Worm (Caenorhabditis elegans): ENCODE data around the gene mttu-1.

DNA sequence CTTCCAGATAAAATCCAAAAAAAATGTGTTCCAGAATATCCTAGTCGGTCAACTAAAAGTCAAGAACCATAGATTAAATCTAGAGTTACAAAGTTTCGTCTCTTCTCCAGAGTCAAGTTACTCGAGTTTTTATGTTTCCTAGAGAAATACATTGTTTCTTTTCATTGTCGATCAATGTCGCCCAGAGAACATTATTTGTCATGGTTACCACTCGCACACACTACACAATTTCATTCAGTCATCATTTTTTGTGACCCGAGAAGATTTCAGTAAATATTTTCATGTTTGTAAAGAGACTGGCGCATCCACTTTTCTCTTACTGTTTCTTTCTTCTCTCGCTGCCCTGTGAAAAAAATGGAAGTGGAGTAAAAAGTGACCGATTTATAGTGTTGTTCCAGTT, 20.0 kb upstream of the mttu-1 start:
- TF ChIP-seq him-1 (tag; optimal IDR thresholded peaks at IDR 0.05) (no peak), W03F9.2 (tag; optimal IDR thresholded peaks at IDR 0.05) (no peak), dao-5 (tag; optimal IDR thresholded peaks at IDR 0.05) (no peak)

Data from whole organism, L4/young adult.